Worm (Caenorhabditis elegans): Measurements from ENCODE around the gene cyp-13A5.

cyp-13A5 gene

ce11 chrII:9781842-9782241 lies 18.3 kb downstream of the cyp-13A5 start, which contains the start of gene cyp-13A1:
cyp-13A1 (minus strand) TSS chrII:9781997.
- no peak for TF ChIP-seq hmg-1.1 (GFP tag; IDR thresholded peaks at IDR 0.05)
- TF ChIP-seq pqm-1 (tag; optimal IDR thresholded peaks at IDR 0.05): peak; percentile 27
- TF ChIP-seq daf-19 (GFP tag; conservative IDR thresholded peaks at IDR 0.05): no peak
- TF ChIP-seq dve-1 (tag; optimal IDR thresholded peaks at IDR 0.05; ENCODE audit: insufficient read depth): peak; percentile 6
- no peak for TF ChIP-seq fkh-10 (GFP tag; optimal IDR thresholded peaks at IDR 0.05)
- TF ChIP-seq dmd-6 (GFP tag; IDR thresholded peaks at IDR 0.05): peak; percentile 67; the same call in 1 of the 2 replicates
- peak; percentile 64 for TF ChIP-seq nhr-28 (tag; optimal IDR thresholded peaks at IDR 0.05)
- TF ChIP-seq nhr-77 (tag; optimal IDR thresholded peaks at IDR 0.05): peak; percentile 27
- TF ChIP-seq egl-43 (GFP tag; IDR thresholded peaks at IDR 0.05): no peak
- TF ChIP-seq jun-1 (tag; optimal IDR thresholded peaks at IDR 0.05): no peak
- peak; percentile 15 for TF ChIP-seq nhr-102 (tag; optimal IDR thresholded peaks at IDR 0.05)
- no peak for TF ChIP-seq rbr-2 (tag; optimal IDR thresholded peaks at IDR 0.05)
- TF ChIP-seq unc-62 (GFP tag; optimal IDR thresholded peaks at IDR 0.05 in 1 of 2): peak in 1 of 2 experiments; percentile 87
- TF ChIP-seq unc-62 (tag; optimal IDR thresholded peaks at IDR 0.05): no peak
- TF ChIP-seq ceh-32 (tag; optimal IDR thresholded peaks at IDR 0.05; ENCODE audit: poor library complexity): no peak
- no peak for TF ChIP-seq Y48G9A.11 (GFP tag; IDR thresholded peaks at IDR 0.05)

- no peak for TF ChIP-seq lin-29 (GFP tag; IDR thresholded peaks at IDR 0.05)
- TF ChIP-seq F44E2.7 (GFP tag; IDR thresholded peaks at IDR 0.05): no peak
- no peak for TF ChIP-seq zip-11 (GFP tag; IDR thresholded peaks at IDR 0.05)
- no peak for TF ChIP-seq ceh-28 (tag; optimal IDR thresholded peaks at IDR 0.05)
- no peak for TF ChIP-seq dmd-6 (GFP tag; IDR thresholded peaks at IDR 0.05)
- no peak for TF ChIP-seq ztf-11 (tag; optimal IDR thresholded peaks at IDR 0.05)
- TF ChIP-seq dmd-9 (GFP tag; IDR thresholded peaks at IDR 0.05): no peak
- TF ChIP-seq snpc-1.2 (GFP tag; IDR thresholded peaks at IDR 0.05): no peak
- peak in 1 of 2 experiments; percentile 19 for TF ChIP-seq unc-62 (GFP tag; optimal IDR thresholded peaks at IDR 0.05 in 1 of 2)
- TF ChIP-seq unc-62 (tag; optimal IDR thresholded peaks at IDR 0.05): no peak
- TF ChIP-seq aha-1 (tag): peak; percentile 9
- TF ChIP-seq zip-2 (tag; optimal IDR thresholded peaks at IDR 0.05): no peak
Measured at ce11 chrII:9778495-9778894, 21.7 kb downstream of the cyp-13A5 start.

- TF ChIP-seq lsy-2 (tag; optimal IDR thresholded peaks at IDR 0.05): no peak
- TF ChIP-seq F37D6.2 (tag; optimal IDR thresholded peaks at IDR 0.05): no peak
Measured at ce11 chrII:9775790-9776189, 24.4 kb downstream of the cyp-13A5 start, which contains the start of gene T10B9.9. T10B9.9 (minus strand) TSS chrII:9775890.

- peak; percentile 74 for TF ChIP-seq unc-130 (GFP tag; optimal IDR thresholded peaks at IDR 0.05)
- peak; percentile 51; the same call in 1 of the 2 replicates for TF ChIP-seq saeg-2 (GFP tag; IDR thresholded peaks at IDR 0.05)
- TF ChIP-seq dpl-1 (GFP tag; optimal IDR thresholded peaks at IDR 0.05): peak; percentile 36
- no peak for TF ChIP-seq fkh-10 (GFP tag; optimal IDR thresholded peaks at IDR 0.05)
- peak; percentile 31 for TF ChIP-seq F49E8.2 (tag; optimal IDR thresholded peaks at IDR 0.05; ENCODE audit: borderline replicate concordance)
- TF ChIP-seq ztf-7 (tag; optimal IDR thresholded peaks at IDR 0.05): peak; percentile 33
- TF ChIP-seq set-16 (GFP tag; IDR thresholded peaks at IDR 0.05): no peak
- peak; percentile 74 for TF ChIP-seq gei-8 (GFP tag; optimal IDR thresholded peaks at IDR 0.05)
- peak; percentile 73; the same call in 1 of the 2 replicates for TF ChIP-seq F26F4.8 (GFP tag; conservative IDR thresholded peaks at IDR 0.05)
- no peak for TF ChIP-seq Y75B8A.6 (GFP tag; IDR thresholded peaks at IDR 0.05)
- peak; percentile 63 for TF ChIP-seq dve-1 (tag; optimal IDR thresholded peaks at IDR 0.05; ENCODE audit: insufficient read depth)
- TF ChIP-seq jun-1 (tag; optimal IDR thresholded peaks at IDR 0.05): no peak
- TF ChIP-seq Y5F2A.4 (GFP tag; optimal IDR thresholded peaks at IDR 0.05): peak; percentile 76
- TF ChIP-seq nhr-11 (tag; optimal IDR thresholded peaks at IDR 0.05): no peak
- no peak for TF ChIP-seq lin-13 (GFP tag; optimal IDR thresholded peaks at IDR 0.05)
- 0 out of 2 replicates have a peak, but pooled peaks have one; percentile 12 for TF ChIP-seq dmd-9 (GFP tag; IDR thresholded peaks at IDR 0.05)
- TF ChIP-seq zfp-2 (tag; optimal IDR thresholded peaks at IDR 0.05): no peak
- no peak for TF ChIP-seq attf-4 (tag; optimal IDR thresholded peaks at IDR 0.05)
- TF ChIP-seq nhr-102 (tag; optimal IDR thresholded peaks at IDR 0.05): peak; percentile 85
- peak; percentile 51 for TF ChIP-seq F37D6.2 (tag; optimal IDR thresholded peaks at IDR 0.05)
- peak; percentile 55; the same call in 1 of the 2 replicates for TF ChIP-seq ZK337.2 (GFP tag; IDR thresholded peaks at IDR 0.05)
- no peak for TF ChIP-seq tag-97 (GFP tag; IDR thresholded peaks at IDR 0.05)
- no peak for TF ChIP-seq unc-39 (tag; optimal IDR thresholded peaks at IDR 0.05)
- TF ChIP-seq T26A8.4 (GFP tag; IDR thresholded peaks at IDR 0.05): peak; percentile 81
- TF ChIP-seq cey-2 (tag; optimal IDR thresholded peaks at IDR 0.05; ENCODE audit: borderline replicate concordance, insufficient read depth): no peak
- no peak for TF ChIP-seq ceh-82 (tag; optimal IDR thresholded peaks at IDR 0.05)
Measured at ce11 chrII:9774653-9775052, 25.5 kb downstream of the cyp-13A5 start.

All from whole organism, L4 larva.